Fruit fly (Drosophila melanogaster): Measurements from ENCODE around the gene CG2983.
A peak's percentile ranks its signal among the peaks of the same experiment; 100 is the strongest.

The CG2983 gene

dm6 chr2L:2897024-2897549 lies 49.7 kb downstream of the CG2983 start:
- TF ChIP-seq CG10267 (tag; optimal IDR thresholded peaks at IDR 0.05): peak; percentile 56
- no peak for TF ChIP-seq lov (optimal IDR thresholded peaks at IDR 0.05)
- TF ChIP-seq lov (GFP tag; IDR thresholded peaks at IDR 0.05): no peak; the same call in 2 of the 3 replicates
- peak; percentile 77 for TF ChIP-seq CG12155 (GFP tag; optimal IDR thresholded peaks at IDR 0.05)
- TF ChIP-seq CG3726 (GFP tag; IDR thresholded peaks at IDR 0.05): peak; percentile 67; the same call in 2 of the 3 replicates
- no peak for TF ChIP-seq wek (GFP tag; optimal IDR thresholded peaks at IDR 0.05)
- TF ChIP-seq Hmr (GFP tag; optimal IDR thresholded peaks at IDR 0.05): peak; percentile 79
- peak; percentile 25 for TF ChIP-seq scrt (GFP tag; optimal IDR thresholded peaks at IDR 0.05)
- 0 out of 2 replicates have a peak, but pooled peaks have one; percentile 18 for TF ChIP-seq CG7372 (GFP tag; IDR thresholded peaks at IDR 0.05)
- peak; percentile 39 for TF ChIP-seq CG17802 (tag; optimal IDR thresholded peaks at IDR 0.05)
- TF ChIP-seq CG33213 (GFP tag; optimal IDR thresholded peaks at IDR 0.05): peak; percentile 66
- peak; percentile 47 for TF ChIP-seq CG9932 (GFP tag; IDR thresholded peaks at IDR 0.05)
- TF ChIP-seq stwl (tag; optimal IDR thresholded peaks at IDR 0.05): peak; percentile 5
- TF ChIP-seq CG18476 (GFP tag; optimal IDR thresholded peaks at IDR 0.05): peak; percentile 72
- TF ChIP-seq CG13894 (tag; optimal IDR thresholded peaks at IDR 0.05): no peak
- peak; percentile 78 for TF ChIP-seq twi (tag; optimal IDR thresholded peaks at IDR 0.05)
- peak; percentile 81 for TF ChIP-seq slp2 (GFP tag; optimal IDR thresholded peaks at IDR 0.05)
- TF ChIP-seq CG30020 (tag; optimal IDR thresholded peaks at IDR 0.05): no peak
- peak; percentile 80 for TF ChIP-seq CG7786 (GFP tag; optimal IDR thresholded peaks at IDR 0.05)
- TF ChIP-seq CG1024 (GFP tag; IDR thresholded peaks at IDR 0.05): peak; percentile 81
- peak; percentile 85 for TF ChIP-seq gcm2 (GFP tag; optimal IDR thresholded peaks at IDR 0.05)
- TF ChIP-seq gem (tag; optimal IDR thresholded peaks at IDR 0.05): peak; percentile 90
- peak; percentile 51; the same call in 1 of the 2 replicates for TF ChIP-seq gt (GFP tag; IDR thresholded peaks at IDR 0.05)
- no peak for TF ChIP-seq CG14860 (GFP tag; IDR thresholded peaks at IDR 0.05; ENCODE audit: partially characterized antibody)
- peak; percentile 94 for TF ChIP-seq cg (GFP tag; optimal IDR thresholded peaks at IDR 0.05)
- peak; percentile 72 for TF ChIP-seq dm (GFP tag; optimal IDR thresholded peaks at IDR 0.05)
- no peak for TF ChIP-seq sug (tag; optimal IDR thresholded peaks at IDR 0.05)
- peak; percentile 96 for TF ChIP-seq CG4360 (GFP tag; IDR thresholded peaks at IDR 0.05)
- peak; percentile 75 for TF ChIP-seq CG10979 (tag; optimal IDR thresholded peaks at IDR 0.05)
- TF ChIP-seq Bteb2 (GFP tag; optimal IDR thresholded peaks at IDR 0.05): peak; percentile 70
- peak; percentile 37 for TF ChIP-seq CG10565 (GFP tag; optimal IDR thresholded peaks at IDR 0.05)
- TF ChIP-seq jigr1 (GFP tag; IDR thresholded peaks at IDR 0.05): peak; percentile 68; the same call in 2 of the 3 replicates
- TF ChIP-seq Xrp1 (GFP tag; IDR thresholded peaks at IDR 0.05): peak; percentile 92
- TF ChIP-seq rib (GFP tag; IDR thresholded peaks at IDR 0.05): no peak; the same call in 1 of the 2 replicates
- peak; percentile 60 for TF ChIP-seq CG13424 (tag; optimal IDR thresholded peaks at IDR 0.05)
- no peak for TF ChIP-seq CG16813 (GFP tag; IDR thresholded peaks at IDR 0.05; ENCODE audit: partially characterized antibody)
- no peak for TF ChIP-seq amos (GFP tag; IDR thresholded peaks at IDR 0.05; ENCODE audit: partially characterized antibody)
- TF ChIP-seq CG4282 (GFP tag; optimal IDR thresholded peaks at IDR 0.05): no peak
- peak; percentile 77 for TF ChIP-seq Atf6 (GFP tag; IDR thresholded peaks at IDR 0.05)
- TF ChIP-seq CG14667 (GFP tag; IDR thresholded peaks at IDR 0.05): peak; percentile 81
- peak; percentile 63; the same call in 1 of the 2 replicates for TF ChIP-seq CG43689 (GFP tag; IDR thresholded peaks at IDR 0.05)
- TF ChIP-seq CG7839 (tag; optimal IDR thresholded peaks at IDR 0.05): peak; percentile 84
- TF ChIP-seq CG31224 (GFP tag; IDR thresholded peaks at IDR 0.05): peak; percentile 69
- peak; percentile 86 for TF ChIP-seq CG6689 (GFP tag; IDR thresholded peaks at IDR 0.05)
- TF ChIP-seq chif (GFP tag; optimal IDR thresholded peaks at IDR 0.05): peak; percentile 91
- TF ChIP-seq CG12769 (tag; optimal IDR thresholded peaks at IDR 0.05): peak; percentile 45
- TF ChIP-seq E2f2 (GFP tag; IDR thresholded peaks at IDR 0.05): peak; percentile 66
- TF ChIP-seq CG8359 (GFP tag; optimal IDR thresholded peaks at IDR 0.05; ENCODE audit: borderline replicate concordance): no peak
- TF ChIP-seq CG8290 (GFP tag; optimal IDR thresholded peaks at IDR 0.05): peak; percentile 41
- TF ChIP-seq CG8290 (tag; optimal IDR thresholded peaks at IDR 0.05): no peak

Measured in whole organism, embryonic.